Worm (Caenorhabditis elegans) whole organism, L1 larva: ENCODE measurements around the gene gldi-5.

Experiments used
- F16B12.6 ChIP-seq: fragments of 150-350 bp; optimal IDR thresholded peaks from 2 replicates; lab custom pipeline; 2014; ENCODE audit warnings: missing biosample characterization, missing genetic modification characterization
- Y116A8C.19 ChIP-seq: sonication (generic microtip); optimal IDR thresholded peaks from 2 replicates; lab custom pipeline; 2016; ENCODE audit warnings: missing compliant biosample characterization, missing genetic modification characterization, borderline replicate concordance
- aha-1 ChIP-seq: fragments of 150-350 bp; optimal IDR thresholded peaks from 2 replicates; lab custom pipeline; 2014; ENCODE audit warnings: missing biosample characterization, missing genetic modification characterization
- alr-1 ChIP-seq: fragments of 200-800 bp; sonication (Bioruptor generic); optimal IDR thresholded peaks from 2 replicates; lab custom pipeline; 2018; ENCODE audit warnings: borderline replicate concordance, mild to moderate bottlenecking, missing genetic modification characterization, missing compliant biosample characterization
- aly-2 ChIP-seq: fragments of 150-350 bp; optimal IDR thresholded peaks from 2 replicates; lab custom pipeline; 2014; ENCODE audit warnings: missing biosample characterization, missing genetic modification characterization
- ama-1 ChIP-seq: fragments of 150-350 bp; optimal IDR thresholded peaks from 2 replicates; lab custom pipeline; 2014
- ceh-8 ChIP-seq: fragments of 200-800 bp; sonication (Bioruptor generic); optimal IDR thresholded peaks from 2 replicates; lab custom pipeline; 2018; ENCODE audit warnings: mild to moderate bottlenecking, missing genetic modification characterization, moderate library complexity, missing compliant biosample characterization
- ces-1 ChIP-seq: fragments of 150-350 bp; optimal IDR thresholded peaks from 2 replicates; lab custom pipeline; 2014; ENCODE audit warnings: missing biosample characterization, missing genetic modification reagents, missing genetic modification characterization
- dpl-1 ChIP-seq, 3 experiments: fragments of 150-350 bp in 2 of 3; sonication (generic microtip) in 1 of 3; optimal IDR thresholded peaks; 2 replicates each; lab custom pipeline; 2014 to 2017; ENCODE audit warnings: missing biosample characterization in 3 of 3, missing genetic modification characterization in 3 of 3, missing genetic modification reagents in 3 of 3
- dsc-1 ChIP-seq: sonication (generic microtip); optimal IDR thresholded peaks from 2 replicates; lab custom pipeline; 2016; ENCODE audit warnings: mild to moderate bottlenecking, missing genetic modification characterization, missing compliant biosample characterization
- efl-1 ChIP-seq, 4 experiments: fragments of 150-350 bp; optimal IDR thresholded peaks in 3 of 4; peaks in 1 of 4; 1 replicate in 1 of 4; 2 replicates in 3 of 4; lab custom pipeline; 2014; ENCODE audit warnings: missing biosample characterization in 2 of 4, missing genetic modification characterization in 2 of 4, missing genetic modification reagents in 2 of 4
- egl-13 ChIP-seq: sonication (generic microtip); optimal IDR thresholded peaks from 2 replicates; lab custom pipeline; 2016; ENCODE audit warnings: missing genotype, missing genetic modification reagents, missing genetic modification characterization, missing compliant biosample characterization
- fkh-10 ChIP-seq: sonication (generic microtip); optimal IDR thresholded peaks from 2 replicates; lab custom pipeline; 2017; ENCODE audit warnings: missing biosample characterization, missing genetic modification reagents, missing genetic modification characterization
- grh-1 ChIP-seq: fragments of 200-800 bp; sonication (Bioruptor generic); IDR thresholded peaks from 2 replicates; pipeline ENCODE4 v1.3.6; 2022; ENCODE audit warnings: missing genetic modification reagents, missing genetic modification characterization, missing compliant biosample characterization
- irx-1 ChIP-seq: sonication (generic microtip); optimal IDR thresholded peaks from 2 replicates; lab custom pipeline; 2016; ENCODE audit warnings: missing genetic modification characterization, missing compliant biosample characterization
- isw-1 ChIP-seq: fragments of 200-800 bp; sonication (Bioruptor generic); IDR thresholded peaks from 2 replicates; pipeline ENCODE4 v1.3.6; 2022; ENCODE audit warnings: missing genetic modification characterization, missing compliant biosample characterization
- lin-13 ChIP-seq: fragments of 150-350 bp; optimal IDR thresholded peaks from 2 replicates; lab custom pipeline; 2014; ENCODE audit warnings: missing biosample characterization, missing genetic modification reagents, missing genetic modification characterization
- lin-14 ChIP-seq: fragments of 200-800 bp; sonication (Bioruptor generic); optimal IDR thresholded peaks from 2 replicates; lab custom pipeline; 2018; ENCODE audit warnings: mild to moderate bottlenecking, missing genetic modification characterization, moderate library complexity, missing compliant biosample characterization
- lin-15B ChIP-seq: fragments of 150-350 bp; sonication (generic microtip); optimal IDR thresholded peaks from 3 replicates; lab custom pipeline; 2014; ENCODE audit warnings: missing biosample characterization, missing genetic modification characterization
- lin-35 ChIP-seq, 2 experiments: fragments of 150-350 bp; optimal IDR thresholded peaks; 2 replicates each; lab custom pipeline; 2014; ENCODE audit warnings: missing biosample characterization in 2 of 2, missing genetic modification characterization in 2 of 2, missing genetic modification reagents in 2 of 2
- lin-39 ChIP-seq: fragments of 150-350 bp; optimal IDR thresholded peaks from 2 replicates; lab custom pipeline; 2014; ENCODE audit warnings: missing biosample characterization, missing genetic modification reagents, missing genetic modification characterization
- lir-3 ChIP-seq: sonication (generic microtip); optimal IDR thresholded peaks from 2 replicates; lab custom pipeline; 2016; ENCODE audit warnings: mild to moderate bottlenecking, missing genetic modification characterization, moderate library complexity, missing compliant biosample characterization; ENCODE audit not compliant: poor library complexity
- nhr-11 ChIP-seq: fragments of 150-350 bp; optimal IDR thresholded peaks from 2 replicates; lab custom pipeline; 2014; ENCODE audit warnings: missing biosample characterization, missing genetic modification characterization
- nhr-237 ChIP-seq: fragments of 150-350 bp; optimal IDR thresholded peaks from 2 replicates; lab custom pipeline; 2014; ENCODE audit warnings: missing biosample characterization, missing genetic modification characterization
- nhr-47 ChIP-seq: sonication (generic microtip); optimal IDR thresholded peaks from 2 replicates; lab custom pipeline; 2016; ENCODE audit warnings: mild to moderate bottlenecking, missing genetic modification characterization, moderate library complexity, missing compliant biosample characterization
- nhr-71 ChIP-seq: sonication (generic microtip); optimal IDR thresholded peaks from 2 replicates; lab custom pipeline; 2016; ENCODE audit warnings: mild to moderate bottlenecking, missing genetic modification characterization, moderate library complexity, missing compliant biosample characterization
- nhr-76 ChIP-seq: sonication (generic microtip); optimal IDR thresholded peaks from 2 replicates; lab custom pipeline; 2017; ENCODE audit warnings: missing biosample characterization, missing genetic modification characterization
- nhr-85 ChIP-seq: sonication (generic microtip); peaks from one replicate; lab custom pipeline; 2016; ENCODE audit warnings: missing genetic modification characterization, inconsistent platforms, missing compliant biosample characterization
- pax-3 ChIP-seq: fragments of 200-800 bp; sonication (Bioruptor generic); optimal IDR thresholded peaks from 2 replicates; lab custom pipeline; 2018; ENCODE audit warnings: mild to moderate bottlenecking, missing genetic modification characterization, moderate library complexity, missing compliant biosample characterization
- pqm-1 ChIP-seq: sonication (generic microtip); optimal IDR thresholded peaks from 3 replicates; lab custom pipeline; 2017; ENCODE audit warnings: missing biosample characterization, missing genetic modification characterization
- rnt-1 ChIP-seq: sonication (generic microtip); optimal IDR thresholded peaks from 2 replicates; lab custom pipeline; 2016; ENCODE audit warnings: mild to moderate bottlenecking, missing genetic modification characterization, moderate library complexity, missing compliant biosample characterization
- snpc-4 ChIP-seq: fragments of 150-350 bp; optimal IDR thresholded peaks from 2 replicates; lab custom pipeline; 2014; ENCODE audit warnings: missing biosample characterization, missing genetic modification characterization
- sox-4 ChIP-seq: sonication (generic microtip); optimal IDR thresholded peaks from 2 replicates; lab custom pipeline; 2016; ENCODE audit warnings: missing genetic modification characterization, missing compliant biosample characterization
- sptf-1 ChIP-seq: fragments of 150-350 bp; optimal IDR thresholded peaks from 2 replicates; lab custom pipeline; 2014; ENCODE audit warnings: missing biosample characterization, missing genetic modification characterization
- tbx-2 ChIP-seq: sonication (generic microtip); optimal IDR thresholded peaks from 2 replicates; lab custom pipeline; 2016; ENCODE audit warnings: missing genetic modification characterization, missing compliant biosample characterization
- unc-86 ChIP-seq: sonication (generic microtip); optimal IDR thresholded peaks from 2 replicates; lab custom pipeline; 2016; ENCODE audit warnings: missing genetic modification characterization, missing compliant biosample characterization
- unc-98 ChIP-seq: fragments of 200-800 bp; sonication (Bioruptor generic); IDR thresholded peaks from 2 replicates; pipeline ENCODE4 v1.3.6; 2022; ENCODE audit warnings: missing genetic modification characterization, missing compliant biosample characterization
- xbp-1 ChIP-seq: sonication (generic microtip); optimal IDR thresholded peaks from 2 replicates; lab custom pipeline; 2016; ENCODE audit warnings: missing genetic modification characterization, missing compliant biosample characterization
- zag-1 ChIP-seq: fragments of 150-350 bp; optimal IDR thresholded peaks from 2 replicates; lab custom pipeline; 2014; ENCODE audit warnings: missing biosample characterization, missing genetic modification characterization
- zip-4 ChIP-seq: fragments of 200-800 bp; sonication (Bioruptor generic); optimal IDR thresholded peaks from 2 replicates; lab custom pipeline; 2018; ENCODE audit warnings: mild to moderate bottlenecking, missing genetic modification characterization, moderate library complexity, missing compliant biosample characterization
- ztf-4 ChIP-seq: fragments of 150-350 bp; optimal IDR thresholded peaks from 2 replicates; lab custom pipeline; 2014; ENCODE audit warnings: missing biosample characterization, missing genetic modification characterization

The gldi-5 gene

ce11 chrIII:3723726-3724125 lies 2.6 kb downstream of the gldi-5 start:
- TF ChIP-seq efl-1 (optimal IDR thresholded peaks at IDR 0.05; lab: Kevin White, UChicago) (peak in 1 of 2 experiments; percentile 44), efl-1 (GFP tag; optimal IDR thresholded peaks at IDR 0.05 in 1 of 2; lab: Kevin White, UChicago) (no peak), aha-1 (tag; lab: Kevin White, UChicago) (no peak)
- TF ChIP-seq, all 84 proteins: peak for 1

ce11 chrIII:3719564-3719963 lies 6.7 kb downstream of the gldi-5 start, which contains the start of gene C14B1.8:
Gene C14B1.8, minus strand, starts transcription at chrIII:3719680.
- no peak for TF ChIP-seq Y116A8C.19
- no peak for TF ChIP-seq ama-1 (lab: Kevin White, UChicago)
- no peak for TF ChIP-seq zip-4 (GFP tag; lab: Kevin White, UChicago)
- no peak for TF ChIP-seq ztf-4
- TF ChIP-seq rnt-1: no peak
- no peak for TF ChIP-seq ces-1 (GFP tag; lab: Kevin White, UChicago)
- no peak for TF ChIP-seq aly-2 (tag; lab: Kevin White, UChicago)
- TF ChIP-seq nhr-237 (tag; lab: Kevin White, UChicago): no peak
- TF ChIP-seq nhr-71: no peak
- peak; percentile 21 to 40 for TF ChIP-seq lin-35 (GFP tag; optimal IDR thresholded peaks at IDR 0.05; lab: Kevin White, UChicago)
- TF ChIP-seq sptf-1: no peak
- TF ChIP-seq lin-15B (tag; lab: Kevin White, UChicago): peak; percentile 45
- no peak for TF ChIP-seq unc-86
- no peak for TF ChIP-seq tbx-2 (tag; lab: Kevin White, UChicago)
- peak; percentile 43 to 45 for TF ChIP-seq efl-1 (optimal IDR thresholded peaks at IDR 0.05; lab: Kevin White, UChicago)
- peak; percentile 35 to 47 for TF ChIP-seq efl-1 (GFP tag; optimal IDR thresholded peaks at IDR 0.05 in 1 of 2; lab: Kevin White, UChicago)
- TF ChIP-seq egl-13 (tag; lab: Kevin White, UChicago): no peak
- no peak for TF ChIP-seq grh-1 (GFP tag; lab: Robert Waterston, UW)
- no peak for TF ChIP-seq pqm-1 (tag; lab: Kevin White, UChicago)
- TF ChIP-seq snpc-4 (tag; lab: Kevin White, UChicago): no peak
- peak in 1 of 3 experiments; percentile 57 for TF ChIP-seq dpl-1 (GFP tag; optimal IDR thresholded peaks at IDR 0.05; lab: Kevin White, UChicago)
- TF ChIP-seq nhr-11 (tag; lab: Kevin White, UChicago): no peak
- no peak for TF ChIP-seq xbp-1 (tag; lab: Kevin White, UChicago)
- TF ChIP-seq lin-14 (GFP tag; lab: Kevin White, UChicago): no peak
- TF ChIP-seq dsc-1 (tag; lab: Kevin White, UChicago): no peak
- no peak for TF ChIP-seq ceh-8
- TF ChIP-seq, all 84 proteins: peak for 4

- TF ChIP-seq efl-1 (optimal IDR thresholded peaks at IDR 0.05; lab: Kevin White, UChicago) (peak in 1 of 2 experiments; percentile 11), efl-1 (GFP tag; optimal IDR thresholded peaks at IDR 0.05 in 1 of 2; lab: Kevin White, UChicago) (no peak), alr-1 (tag; lab: Kevin White, UChicago) (no peak)
- TF ChIP-seq, all 84 proteins: peak for 1
These were observed 10.1 kb downstream of the gldi-5 start for ce11 chrIII:3716073-3716659.

- TF ChIP-seq nhr-85 (peak; percentile 42), irx-1 (tag; lab: Kevin White, UChicago) (no peak), nhr-47 (no peak), xbp-1 (tag; lab: Kevin White, UChicago) (no peak), lin-13 (no peak)
These were observed 13.1 kb downstream of the gldi-5 start, which contains the start of gene nrde-1 for ce11 chrIII:3713163-3713562. Gene nrde-1, plus strand, starts transcription at chrIII:3713463.

- TF ChIP-seq aha-1 (tag; lab: Kevin White, UChicago): no peak
- TF ChIP-seq fkh-10 (GFP tag; lab: Kevin White, UChicago): no peak
- no peak for TF ChIP-seq nhr-76 (tag; lab: Kevin White, UChicago)
- no peak for TF ChIP-seq lir-3
- TF ChIP-seq pax-3 (tag; lab: Kevin White, UChicago): no peak
- no peak for TF ChIP-seq F16B12.6 (tag; lab: Kevin White, UChicago)
- no peak for TF ChIP-seq zag-1 (tag; lab: Kevin White, UChicago)
- TF ChIP-seq lin-39 (tag; lab: Kevin White, UChicago): no peak
- TF ChIP-seq isw-1 (GFP tag; lab: Robert Waterston, UW): no peak
- TF ChIP-seq nhr-71: no peak
- no peak for TF ChIP-seq aly-2 (tag; lab: Kevin White, UChicago)
- TF ChIP-seq unc-98 (GFP tag; lab: Robert Waterston, UW): no peak
- TF ChIP-seq sox-4: no peak
- no peak for TF ChIP-seq xbp-1 (tag; lab: Kevin White, UChicago)
- no peak for TF ChIP-seq sptf-1
- TF ChIP-seq lin-13: no peak
- TF ChIP-seq, all 84 proteins: peak for 0
These were observed 17.3 kb downstream of the gldi-5 start, which contains the start of gene alkb-8 for ce11 chrIII:3709030-3709429. Gene alkb-8, plus strand, starts transcription at chrIII:3709330.
